Worm (Caenorhabditis elegans) whole organism, dauer: ENCODE results near the gene nxf-1.
"Not testable (repeated sequence)": the region's sequence is repeated elsewhere in the genome, so short reads cannot be mapped to it uniquely, and the experiment has no call there.

Source experiments
- unc-62 ChIP-seq: sonication (generic microtip); optimal IDR thresholded peaks from 2 replicates; lab custom pipeline; 2017; ENCODE audit warnings: missing biosample characterization, missing genetic modification reagents, missing genetic modification characterization

Gene nxf-1

DNA sequence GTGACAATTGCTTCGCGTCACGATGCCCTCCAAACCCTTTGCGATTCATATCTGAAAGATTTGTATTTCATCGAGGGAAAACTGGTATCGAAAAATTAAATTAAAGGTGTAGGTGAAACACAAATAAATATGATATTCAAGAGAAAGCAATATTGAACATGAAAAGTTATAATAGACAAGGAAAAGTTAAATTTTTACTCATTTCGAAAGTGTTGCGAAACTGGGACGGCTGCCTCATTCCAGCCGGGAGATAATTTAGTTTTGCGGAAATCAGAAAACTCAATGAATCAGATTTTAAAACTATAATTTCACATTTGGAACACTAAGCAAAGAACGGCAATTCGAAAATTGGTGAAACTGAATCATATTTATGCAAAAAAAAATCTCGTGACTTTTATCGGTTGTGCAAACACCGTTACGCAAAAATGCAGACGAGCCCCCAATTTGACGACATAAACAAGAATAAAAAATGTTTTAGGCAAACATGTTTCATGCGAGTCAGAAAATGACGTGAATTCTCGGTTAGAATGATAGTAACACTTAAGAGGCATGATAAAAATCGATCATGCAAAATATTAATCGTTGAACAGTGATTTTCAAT lies at the start of gene nxf-1, which contains the start of gene C15H11.11:
TSS of gene nxf-1 (minus strand) at position 51 of the 601 bp plus-strand sequence.
TSS of gene C15H11.11 (plus strand) at position 536 of the 601 bp plus-strand sequence.
- TF ChIP-seq unc-62 (GFP tag; lab: Kevin White, UChicago) = no peak

DNA sequence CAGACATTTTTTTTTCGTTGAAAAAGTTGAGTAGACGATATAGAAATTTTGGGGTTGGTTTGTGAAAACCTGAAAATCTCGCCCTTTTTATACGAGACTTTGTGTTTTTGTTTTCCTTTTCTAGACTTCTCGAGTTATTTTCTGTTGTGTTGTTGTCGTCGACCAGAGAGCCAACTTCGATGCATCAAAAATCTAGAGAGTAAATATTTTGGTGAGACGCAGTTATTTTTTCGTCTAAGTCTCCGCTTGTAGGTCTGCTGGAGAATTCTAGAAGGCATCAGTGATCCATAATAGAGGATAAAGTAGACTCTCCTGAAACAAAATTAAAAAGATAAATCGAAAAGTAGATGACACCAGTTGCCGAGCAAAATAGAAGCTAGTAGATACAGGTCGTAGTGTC lies 49.6 kb upstream of the nxf-1 start, which contains the start of gene F08H9.4:
TSS of gene F08H9.4 (minus strand) at position 61 of the 400 bp plus-strand sequence.
- no peak for TF ChIP-seq unc-62 (GFP tag; lab: Kevin White, UChicago)

DNA sequence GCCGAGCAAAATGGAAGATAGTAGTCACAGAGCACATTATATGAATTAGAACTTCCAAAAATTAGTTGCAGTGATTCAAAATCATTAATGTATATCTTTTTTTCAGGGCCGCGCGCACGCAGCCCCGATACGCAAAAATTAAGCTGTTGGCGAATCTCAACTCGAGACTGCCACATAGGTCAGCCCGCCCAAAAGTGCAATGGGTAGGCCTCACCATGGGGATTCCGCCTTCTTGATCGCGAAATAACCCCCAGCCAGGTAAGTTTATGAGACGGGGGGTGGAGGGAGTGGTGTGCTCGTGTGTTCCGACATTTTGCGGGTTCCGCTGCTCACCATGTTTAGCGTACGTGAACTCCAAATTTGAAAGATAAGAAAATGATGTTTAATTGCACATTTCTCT lies 48.3 kb upstream of the nxf-1 start, which contains the start of gene F08H9.3:
TSS of gene F08H9.3 (minus strand) at position 252 of the 400 bp plus-strand sequence.
- not testable (repeated sequence) for TF ChIP-seq unc-62 (GFP tag; lab: Kevin White, UChicago)

DNA sequence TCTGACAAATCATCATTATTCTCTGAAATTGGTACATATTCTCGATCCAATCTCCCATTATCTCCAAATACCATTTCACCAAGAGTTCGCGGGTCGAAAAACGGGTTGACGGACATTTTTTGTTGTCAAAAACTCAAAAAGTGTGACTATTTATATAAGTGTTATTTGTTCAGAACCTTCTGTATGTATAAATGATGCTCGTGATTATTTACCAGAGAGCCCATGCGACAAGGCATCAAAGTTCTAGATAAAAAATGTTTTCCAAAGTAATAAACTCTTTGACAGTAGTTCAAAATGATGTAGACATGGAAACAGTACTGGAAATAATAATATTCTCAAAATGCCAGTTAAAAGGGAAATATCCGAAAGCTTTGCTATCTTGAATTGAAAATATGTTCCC lies 47.8 kb upstream of the nxf-1 start:
- TF ChIP-seq unc-62 (GFP tag; lab: Kevin White, UChicago) = no peak

DNA sequence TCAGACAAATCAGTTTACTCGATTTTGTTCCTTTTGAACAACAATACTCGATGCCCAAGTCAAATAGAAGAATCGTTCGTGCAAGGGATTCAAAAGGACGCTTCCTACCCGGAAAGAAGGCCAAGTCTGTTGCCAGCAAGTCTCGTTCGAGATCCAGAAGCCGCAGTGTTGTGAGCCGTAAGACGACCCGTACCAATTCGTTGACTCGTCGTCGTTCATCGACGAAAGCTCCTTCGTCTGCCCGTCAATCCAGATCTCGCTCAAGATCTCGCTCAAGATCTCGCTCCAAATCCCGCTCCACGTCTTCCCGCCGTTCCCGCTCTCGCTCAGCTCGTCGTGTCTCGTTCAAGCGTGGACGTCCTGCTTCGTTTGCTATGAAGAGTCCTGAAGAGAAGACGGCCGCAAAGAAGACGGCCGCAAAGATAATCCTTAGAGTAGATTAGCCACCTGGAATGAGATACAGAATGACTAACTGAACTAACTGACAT lies 45.8 kb upstream of the nxf-1 start, which contains the start of gene F08H9.2:
TSS of gene F08H9.2 (plus strand) at position 51 of the 488 bp plus-strand sequence.
- TF ChIP-seq unc-62 (GFP tag; lab: Kevin White, UChicago) = no peak

DNA sequence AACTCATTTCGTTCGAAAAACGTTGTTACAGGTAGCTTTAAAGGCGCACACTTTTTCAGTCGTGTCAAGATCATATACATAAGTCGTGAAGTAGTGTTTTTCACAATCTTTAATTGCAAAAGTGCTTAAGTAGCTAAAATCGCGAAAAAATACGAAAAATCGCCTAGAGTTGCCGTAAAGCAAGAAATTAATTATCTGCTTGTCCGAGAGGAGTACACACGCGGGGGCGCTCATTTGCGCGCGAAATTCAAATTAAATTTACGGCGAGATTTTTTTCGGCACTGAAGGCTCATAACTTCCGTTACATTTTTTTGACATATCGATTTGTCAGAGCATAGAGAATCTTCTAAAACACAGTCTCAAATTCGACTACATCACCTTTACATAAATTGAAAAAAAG lies 45.3 kb upstream of the nxf-1 start:
- TF ChIP-seq unc-62 (GFP tag; lab: Kevin White, UChicago) = no peak

DNA sequence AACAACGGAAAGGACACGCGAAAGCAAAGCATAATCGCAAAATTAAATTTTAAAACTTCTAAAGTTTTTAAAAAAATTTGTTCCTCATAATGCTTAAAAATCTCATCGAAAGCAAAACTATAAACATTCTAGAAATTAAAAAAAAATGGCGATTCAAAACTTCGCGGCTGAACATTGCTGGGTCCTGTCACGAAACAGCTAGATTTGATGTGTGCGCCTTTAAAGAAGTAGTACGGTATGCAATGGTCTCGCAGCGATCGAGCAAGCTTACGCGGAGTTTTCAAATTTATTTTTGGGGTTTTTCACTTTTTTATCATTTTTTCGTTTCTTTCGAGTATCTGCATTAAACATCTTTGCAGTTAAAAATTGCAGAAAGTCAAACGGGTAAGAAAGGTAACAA lies 42.3 kb upstream of the nxf-1 start, which contains the start of gene coh-3:
TSS of gene coh-3 (plus strand) at position 353 of the 400 bp plus-strand sequence.
- no peak for TF ChIP-seq unc-62 (GFP tag; lab: Kevin White, UChicago)

DNA sequence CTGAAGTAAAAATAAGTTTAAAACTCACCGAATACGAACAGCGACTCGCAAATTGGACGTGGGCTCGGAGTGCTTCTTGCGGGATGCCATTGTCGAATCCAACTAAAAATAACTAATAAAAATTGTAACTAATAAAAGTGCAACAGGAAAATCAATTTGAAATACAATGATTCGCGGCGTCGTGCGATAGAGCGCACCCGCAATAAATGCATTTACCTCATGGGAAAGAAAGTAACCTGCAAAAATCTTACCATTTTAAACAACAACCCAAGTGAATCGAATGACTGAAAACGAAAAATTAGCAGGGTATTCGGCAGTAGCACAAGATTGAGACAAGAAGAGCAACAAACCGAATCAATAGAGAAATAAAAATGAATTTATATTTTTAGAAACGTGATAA lies 41.8 kb upstream of the nxf-1 start, which contains the start of gene bmk-1:
TSS of gene bmk-1 (minus strand) at position 359 of the 400 bp plus-strand sequence.
- TF ChIP-seq unc-62 (GFP tag; lab: Kevin White, UChicago) = no peak

DNA sequence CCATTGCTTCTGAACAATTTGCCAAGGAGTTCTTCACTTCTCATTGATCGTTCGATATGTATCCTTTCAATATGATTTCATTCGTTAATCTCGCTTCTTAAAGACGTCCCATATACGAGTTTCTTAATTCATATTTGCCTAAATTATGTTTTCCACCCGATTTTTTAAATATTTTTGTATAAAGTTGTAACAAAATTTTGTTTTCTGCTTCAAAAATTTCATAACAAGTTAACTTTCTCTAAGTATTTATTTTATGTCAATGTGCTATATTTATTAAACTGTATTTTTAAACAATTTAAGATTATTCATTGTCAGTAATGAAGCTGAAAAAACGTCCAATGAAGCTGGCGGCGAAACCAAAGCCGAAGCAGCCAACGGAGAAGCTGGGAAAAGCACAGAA lies 34.6 kb upstream of the nxf-1 start, which contains the start of gene F23B12.7:
TSS of gene F23B12.7 (plus strand) at position 301 of the 400 bp plus-strand sequence.
- TF ChIP-seq unc-62 (GFP tag; lab: Kevin White, UChicago) = no peak

DNA sequence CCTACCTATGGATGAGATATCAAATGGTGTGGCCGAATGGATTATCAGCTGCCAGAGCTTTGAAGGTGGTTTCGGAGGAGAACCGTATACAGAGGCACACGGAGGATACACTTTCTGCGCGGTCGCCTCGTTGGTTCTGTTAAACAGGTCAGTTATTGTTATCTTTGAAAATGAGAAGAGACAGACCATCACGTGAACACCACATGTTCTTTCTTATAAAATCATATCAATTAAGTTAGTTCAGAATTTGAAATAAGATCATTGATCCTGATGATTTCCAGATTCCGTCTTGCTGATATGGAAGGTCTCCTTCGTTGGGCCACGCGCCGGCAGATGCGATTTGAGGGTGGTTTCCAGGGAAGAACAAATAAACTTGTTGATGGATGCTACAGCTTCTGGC lies 33.9 kb upstream of the nxf-1 start:
- TF ChIP-seq unc-62 (GFP tag; lab: Kevin White, UChicago) = no peak

DNA sequence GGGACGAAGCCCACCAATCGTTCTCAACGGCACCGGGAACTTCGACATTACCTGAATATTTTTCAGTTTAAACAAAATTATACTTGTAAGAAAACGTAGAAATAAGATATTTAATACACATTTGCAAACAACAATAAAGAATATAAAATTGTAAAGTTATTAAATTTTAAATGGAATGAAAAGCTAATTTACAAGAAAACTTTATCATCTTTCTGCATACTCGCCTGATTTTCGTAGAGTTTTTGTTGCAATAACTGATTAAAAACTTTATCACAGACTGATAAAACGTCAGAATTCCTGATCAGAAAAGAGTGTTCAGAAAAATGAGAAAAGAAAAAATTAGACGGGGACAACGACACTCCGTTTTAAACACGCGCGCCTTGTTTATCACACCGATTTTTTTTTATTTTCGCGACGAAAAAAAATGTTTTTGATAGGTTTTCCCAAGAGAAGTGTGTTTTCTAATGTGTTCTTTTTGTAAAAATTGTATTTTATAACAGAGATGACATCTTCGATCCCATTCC lies 32.5 kb upstream of the nxf-1 start, which contains the start of the genes dlat-1 and fntb-1:
TSS of gene dlat-1 (minus strand) at position 51 of the 524 bp plus-strand sequence.
TSS of gene fntb-1 (plus strand) at position 412 of the 524 bp plus-strand sequence.
- no peak for TF ChIP-seq unc-62 (GFP tag; lab: Kevin White, UChicago)

DNA sequence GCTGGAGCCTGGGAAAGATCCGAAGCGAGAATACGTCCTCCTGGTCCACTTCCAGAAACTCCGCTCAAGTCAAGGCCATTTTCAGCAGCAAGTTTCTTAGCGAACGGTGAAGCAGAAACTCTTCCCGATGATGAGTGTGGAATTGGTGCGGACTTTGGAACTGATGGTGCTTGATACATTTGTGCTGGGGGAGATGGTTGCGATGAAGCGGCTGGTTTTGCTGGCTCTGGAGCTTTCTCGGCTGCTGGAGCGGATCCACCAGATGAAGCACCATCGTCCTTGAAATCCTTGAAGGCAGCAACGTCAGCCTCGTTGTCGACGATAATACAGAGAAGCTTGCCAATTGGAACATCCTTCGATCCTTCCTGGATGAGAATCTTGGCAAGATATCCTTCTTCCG lies 31.6 kb upstream of the nxf-1 start:
- TF ChIP-seq unc-62 (GFP tag; lab: Kevin White, UChicago) = no peak

DNA sequence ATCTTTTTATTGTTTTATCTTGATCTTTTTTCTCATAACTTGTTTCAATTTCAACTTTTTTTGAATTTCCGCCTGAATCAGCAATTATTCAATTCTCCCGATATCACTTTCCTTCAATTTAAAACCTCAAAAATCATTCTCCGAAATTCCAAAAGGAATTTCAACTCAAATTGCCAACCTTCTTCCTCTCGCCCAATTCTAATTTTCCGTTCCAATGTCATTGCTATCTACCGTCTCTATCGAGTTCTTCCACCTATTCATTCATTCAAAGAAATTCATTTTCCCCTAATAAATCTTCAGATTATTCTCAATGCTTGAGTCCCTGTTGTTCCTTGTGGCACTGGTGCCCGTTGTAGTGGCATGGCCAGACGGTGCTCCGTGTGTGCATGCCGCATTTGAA lies 26.0 kb upstream of the nxf-1 start, which contains the start of gene F23B12.4:
TSS of gene F23B12.4 (plus strand) at position 301 of the 400 bp plus-strand sequence.
- no peak for TF ChIP-seq unc-62 (GFP tag; lab: Kevin White, UChicago)

DNA sequence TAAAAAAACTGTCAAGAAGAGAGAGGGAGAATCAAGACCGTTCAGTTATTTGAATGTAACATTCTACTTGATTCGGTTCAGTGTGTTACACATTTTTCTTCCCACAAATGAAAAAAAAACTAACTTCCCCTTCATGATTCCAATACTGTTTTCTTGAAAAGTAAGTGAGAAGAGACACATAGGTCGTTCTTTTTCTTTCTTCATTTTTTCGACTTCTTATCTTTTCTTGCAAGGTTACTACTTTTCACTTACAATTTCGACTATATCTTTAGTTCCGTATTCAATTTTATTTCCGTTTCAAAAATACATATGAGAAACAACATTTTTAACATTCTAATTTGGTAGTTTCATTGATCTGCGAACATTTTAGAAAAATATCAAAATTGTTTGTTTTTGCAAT lies 24.4 kb upstream of the nxf-1 start:
- TF ChIP-seq unc-62 (GFP tag; lab: Kevin White, UChicago) = no peak

DNA sequence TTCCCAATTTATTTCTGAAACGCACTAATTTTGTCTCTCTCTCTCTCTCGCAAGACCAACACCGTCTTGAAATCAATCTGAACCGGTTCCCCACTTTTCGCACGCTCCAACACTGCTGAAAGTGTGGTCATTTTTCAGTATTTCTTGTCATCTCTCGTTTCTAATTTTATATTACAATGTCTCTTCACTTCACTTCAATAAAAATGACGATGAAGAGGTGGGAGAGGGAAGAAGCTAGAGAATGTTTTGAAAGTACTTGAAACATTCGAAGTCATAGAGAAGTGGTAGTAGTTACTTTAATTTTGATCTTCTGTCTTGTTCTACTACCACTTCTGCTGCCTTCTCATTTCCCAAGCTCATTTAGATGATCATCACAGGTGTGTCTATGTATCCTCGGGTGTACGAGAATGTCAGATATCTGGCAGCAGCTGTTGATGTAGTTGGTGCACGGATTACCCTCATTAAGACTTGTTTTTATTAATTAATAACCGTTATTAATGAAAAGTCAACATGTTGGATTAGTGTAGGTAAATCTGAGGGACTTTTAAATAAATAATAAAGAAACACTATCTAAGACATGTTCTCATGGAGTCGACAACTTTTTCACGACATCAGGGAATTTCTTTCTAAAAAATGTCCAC lies 23.4 kb upstream of the nxf-1 start:
- TF ChIP-seq unc-62 (GFP tag; lab: Kevin White, UChicago) = no peak

DNA sequence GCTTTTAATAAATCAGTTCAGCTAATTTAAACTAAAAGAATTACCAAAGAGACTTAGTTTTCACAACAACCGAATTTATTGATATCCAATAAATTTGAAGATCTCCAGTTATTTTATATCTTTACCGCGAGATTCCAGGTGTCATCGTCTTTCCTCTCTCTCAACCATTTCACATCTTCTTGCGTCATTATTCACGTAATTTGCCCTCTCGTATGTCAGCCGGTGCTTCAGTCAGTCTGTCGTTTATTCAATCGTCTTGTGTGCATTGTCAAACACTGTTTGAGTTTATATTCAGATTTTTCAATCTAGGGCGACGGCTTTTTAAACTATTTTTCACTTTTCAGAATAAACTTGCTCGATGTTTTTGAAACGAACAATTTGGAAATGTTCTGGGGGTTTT lies 22.5 kb upstream of the nxf-1 start:
- no peak for TF ChIP-seq unc-62 (GFP tag; lab: Kevin White, UChicago)
